Worm (Caenorhabditis elegans) whole organism, young adult: Measurements from ENCODE around the gene trcs-2.

Source experiments
- B0035.1 ChIP-seq: sonication (generic microtip); optimal IDR thresholded peaks from 2 replicates; lab custom pipeline; 2016; ENCODE audit warnings: missing genetic modification characterization, mild to moderate bottlenecking, missing compliant biosample characterization, missing genotype, missing genetic modification reagents
- C06A6.2 ChIP-seq: fragments of 200-800 bp; sonication (Bioruptor generic); conservative IDR thresholded peaks from 2 replicates; pipeline ENCODE4 v1.3.6; 2022; ENCODE audit warnings: missing genetic modification characterization, missing compliant biosample characterization
- C17E4.6 ChIP-seq: fragments of 200-800 bp; sonication (Bioruptor generic); IDR thresholded peaks from 2 replicates; pipeline ENCODE4 v1.3.6; 2022; ENCODE audit warnings: missing genetic modification reagents, missing genetic modification characterization, missing compliant biosample characterization
- D2030.7 ChIP-seq: fragments of 200-800 bp; sonication (Bioruptor generic); IDR thresholded peaks from 2 replicates; pipeline ENCODE4 v1.3.6; 2022; ENCODE audit warnings: missing genetic modification reagents, missing genetic modification characterization, missing compliant biosample characterization
- F10E7.11 ChIP-seq: sonication (generic microtip); optimal IDR thresholded peaks from 2 replicates; lab custom pipeline; 2017; ENCODE audit warnings: mild to moderate bottlenecking, missing genetic modification characterization, moderate library complexity, missing compliant biosample characterization
- F39B2.1 ChIP-seq: fragments of 200-800 bp; sonication (Bioruptor generic); IDR thresholded peaks from 2 replicates; pipeline ENCODE4 v1.3.6; 2022; ENCODE audit warnings: missing genetic modification reagents, missing genetic modification characterization, missing compliant biosample characterization
- F55B11.4 ChIP-seq: sonication (generic microtip); optimal IDR thresholded peaks from 2 replicates; lab custom pipeline; 2016; ENCODE audit warnings: missing compliant biosample characterization, missing genetic modification characterization, borderline replicate concordance; ENCODE audit not compliant: insufficient read depth
- K11D2.4 ChIP-seq: fragments of 200-800 bp; sonication (Bioruptor generic); IDR thresholded peaks from 2 replicates; pipeline ENCODE4 v1.3.6; 2022; ENCODE audit warnings: missing genetic modification reagents, missing genetic modification characterization, missing compliant biosample characterization
- K12H6.12 ChIP-seq: fragments of 200-800 bp; sonication (Bioruptor generic); optimal IDR thresholded peaks from 2 replicates; lab custom pipeline; 2018; ENCODE audit warnings: mild to moderate bottlenecking, missing genetic modification characterization, missing compliant biosample characterization
- Y53F4B.3 ChIP-seq: fragments of 200-800 bp; sonication (Bioruptor generic); IDR thresholded peaks from 2 replicates; pipeline ENCODE4 v1.3.6; 2022; ENCODE audit warnings: missing genetic modification reagents, missing genetic modification characterization, missing compliant biosample characterization
- Y53G8AR.9 ChIP-seq: fragments of 200-800 bp; sonication (Bioruptor generic); conservative IDR thresholded peaks from 2 replicates; pipeline ENCODE4 v1.3.6; 2022; ENCODE audit warnings: missing genetic modification reagents, missing genetic modification characterization, missing compliant biosample characterization
- ZK185.1 ChIP-seq: sonication (generic microtip); optimal IDR thresholded peaks from 2 replicates; lab custom pipeline; 2016; ENCODE audit warnings: mild to moderate bottlenecking, missing genetic modification characterization, missing compliant biosample characterization; ENCODE audit not compliant: poor library complexity, severe bottlenecking
- ama-1 ChIP-seq, 3 experiments: fragments of 150-350 bp in 1 of 3; sonication (generic microtip) in 2 of 3; optimal IDR thresholded peaks; 2 replicates each; lab custom pipeline; 2014 to 2018; ENCODE audit warnings: missing biosample characterization in 2 of 3, missing genetic modification characterization in 2 of 3, missing genetic modification reagents in 2 of 3
- aptf-2 ChIP-seq: fragments of 200-800 bp; sonication (Bioruptor generic); conservative IDR thresholded peaks from 2 replicates; pipeline ENCODE4 v1.3.6; 2022; ENCODE audit warnings: missing genetic modification reagents, missing genetic modification characterization, missing compliant biosample characterization
- atf-7 ChIP-seq: sonication (generic microtip); optimal IDR thresholded peaks from 2 replicates; lab custom pipeline; 2017; ENCODE audit warnings: mild to moderate bottlenecking, missing genetic modification characterization, missing compliant biosample characterization
- attf-3 ChIP-seq: fragments of 200-800 bp; sonication (Bioruptor generic); conservative IDR thresholded peaks from 2 replicates; pipeline ENCODE4 v1.3.6; 2022; ENCODE audit warnings: missing genetic modification reagents, missing genetic modification characterization, missing compliant biosample characterization
- bed-2 ChIP-seq: fragments of 200-800 bp; sonication (Bioruptor generic); IDR thresholded peaks from 2 replicates; pipeline ENCODE4 v1.3.6; 2022; ENCODE audit warnings: missing genetic modification reagents, missing genetic modification characterization, missing compliant biosample characterization
- cebp-1 ChIP-seq, 2 experiments: fragments of 200-800 bp in 1 of 2; sonication (Bioruptor generic) in 1 of 2; sonication (generic microtip) in 1 of 2; IDR thresholded peaks in 1 of 2; optimal IDR thresholded peaks in 1 of 2; 2 replicates each; pipeline versions ENCODE4 v1.3.6 to Lab custom; 2017 to 2022; ENCODE audit warnings: missing compliant biosample characterization in 2 of 2, missing genetic modification characterization in 2 of 2, mild to moderate bottlenecking in 1 of 2, missing genetic modification reagents in 1 of 2, moderate library complexity in 1 of 2
- ceh-100 ChIP-seq: fragments of 200-800 bp; sonication (Bioruptor generic); IDR thresholded peaks from 2 replicates; pipeline ENCODE4 v1.3.6; 2022; ENCODE audit warnings: missing genetic modification reagents, missing genetic modification characterization, missing compliant biosample characterization
- ceh-27 ChIP-seq: fragments of 200-800 bp; sonication (Bioruptor generic); optimal IDR thresholded peaks from 2 replicates; lab custom pipeline; 2018; ENCODE audit warnings: mild to moderate bottlenecking, missing genetic modification characterization, moderate library complexity, missing compliant biosample characterization
- ceh-40 ChIP-seq: fragments of 200-800 bp; sonication (Bioruptor generic); IDR thresholded peaks from 2 replicates; pipeline ENCODE4 v1.3.6; 2022; ENCODE audit warnings: missing genetic modification characterization, missing compliant biosample characterization
- ceh-58 ChIP-seq: fragments of 200-800 bp; sonication (Bioruptor generic); IDR thresholded peaks from 2 replicates; pipeline ENCODE4 v1.3.6; 2022; ENCODE audit warnings: missing genetic modification characterization, missing compliant biosample characterization
- ceh-91 ChIP-seq: fragments of 200-800 bp; sonication (Bioruptor generic); IDR thresholded peaks from 2 replicates; pipeline ENCODE4 v1.3.6; 2022; ENCODE audit warnings: missing genetic modification reagents, missing genetic modification characterization, missing compliant biosample characterization
- efl-1 ChIP-seq: fragments of 150-350 bp; optimal IDR thresholded peaks from 2 replicates; lab custom pipeline; 2014; ENCODE audit warnings: missing biosample characterization, missing genetic modification reagents, missing genetic modification characterization
- egl-18 ChIP-seq: fragments of 200-800 bp; sonication (Bioruptor generic); IDR thresholded peaks from 2 replicates; pipeline ENCODE4 v1.3.6; 2022; ENCODE audit warnings: missing genetic modification reagents, missing genetic modification characterization, missing compliant biosample characterization
- ets-4 ChIP-seq: fragments of 200-800 bp; sonication (Bioruptor generic); optimal IDR thresholded peaks from 2 replicates; lab custom pipeline; 2018; ENCODE audit warnings: mild to moderate bottlenecking, missing genetic modification characterization, missing compliant biosample characterization
- hlh-26 ChIP-seq: fragments of 200-800 bp; sonication (Bioruptor generic); conservative IDR thresholded peaks from 2 replicates; pipeline ENCODE4 v1.3.6; 2022; ENCODE audit warnings: missing genetic modification reagents, missing genetic modification characterization, missing compliant biosample characterization
- hmg-1.2 ChIP-seq: fragments of 200-800 bp; sonication (Bioruptor generic); IDR thresholded peaks from 2 replicates; pipeline ENCODE4 v1.3.6; 2022; ENCODE audit warnings: missing genetic modification reagents, missing genetic modification characterization, missing compliant biosample characterization
- let-526 ChIP-seq: fragments of 200-800 bp; sonication (Bioruptor generic); IDR thresholded peaks from 2 replicates; pipeline ENCODE4 v1.3.6; 2022; ENCODE audit warnings: missing genetic modification reagents, missing genetic modification characterization, missing compliant biosample characterization
- lin-26 ChIP-seq: fragments of 200-800 bp; sonication (Bioruptor generic); IDR thresholded peaks from 2 replicates; pipeline ENCODE4 v1.3.6; 2022; ENCODE audit warnings: missing genetic modification reagents, missing genetic modification characterization, missing compliant biosample characterization
- lin-54 ChIP-seq: fragments of 200-800 bp; sonication (Bioruptor generic); optimal IDR thresholded peaks from 2 replicates; lab custom pipeline; 2018; ENCODE audit warnings: mild to moderate bottlenecking, missing genetic modification characterization, missing compliant biosample characterization
- lir-1 ChIP-seq: fragments of 200-800 bp; sonication (Bioruptor generic); conservative IDR thresholded peaks from 2 replicates; pipeline ENCODE4 v1.3.6; 2022; ENCODE audit warnings: missing genetic modification reagents, missing genetic modification characterization, missing compliant biosample characterization
- lsy-27 ChIP-seq: sonication (generic microtip); optimal IDR thresholded peaks from 2 replicates; lab custom pipeline; 2017; ENCODE audit warnings: missing genetic modification characterization, mild to moderate bottlenecking, missing compliant biosample characterization, antibody characterized with exemption, missing genotype, borderline replicate concordance; ENCODE audit not compliant: insufficient read depth
- madf-10 ChIP-seq: sonication (generic microtip); optimal IDR thresholded peaks from 2 replicates; lab custom pipeline; 2016; ENCODE audit warnings: mild to moderate bottlenecking, missing genetic modification characterization, missing compliant biosample characterization
- madf-6 ChIP-seq: fragments of 200-800 bp; sonication (Bioruptor generic); IDR thresholded peaks from 2 replicates; pipeline ENCODE4 v1.3.6; 2022; ENCODE audit warnings: missing genetic modification reagents, missing genetic modification characterization, missing compliant biosample characterization
- madf-8 ChIP-seq: fragments of 200-800 bp; sonication (Bioruptor generic); conservative IDR thresholded peaks from 2 replicates; pipeline ENCODE4 v1.3.6; 2022; ENCODE audit warnings: missing genetic modification reagents, missing genetic modification characterization, missing compliant biosample characterization
- mcd-1 ChIP-seq: fragments of 200-800 bp; sonication (Bioruptor generic); IDR thresholded peaks from 2 replicates; pipeline ENCODE4 v1.3.6; 2022; ENCODE audit warnings: missing genetic modification reagents, missing genetic modification characterization, missing compliant biosample characterization
- mel-28 ChIP-seq: sonication (generic microtip); optimal IDR thresholded peaks from 2 replicates; lab custom pipeline; 2016; ENCODE audit warnings: borderline replicate concordance, mild to moderate bottlenecking, missing genetic modification characterization, missing compliant biosample characterization
- mxl-1 ChIP-seq: sonication (generic microtip); optimal IDR thresholded peaks from 2 replicates; lab custom pipeline; 2016; ENCODE audit warnings: missing genetic modification characterization, missing compliant biosample characterization
- nfya-2 ChIP-seq: fragments of 200-800 bp; sonication (Bioruptor generic); IDR thresholded peaks from 2 replicates; pipeline ENCODE4 v1.3.6; 2022; ENCODE audit warnings: missing genetic modification reagents, missing genetic modification characterization, missing compliant biosample characterization
- nhr-90 ChIP-seq: sonication (generic microtip); optimal IDR thresholded peaks from 2 replicates; lab custom pipeline; 2016; ENCODE audit warnings: missing genotype, mild to moderate bottlenecking, missing genetic modification characterization, missing compliant biosample characterization
- sea-2 ChIP-seq: fragments of 200-800 bp; sonication (Bioruptor generic); IDR thresholded peaks from 2 replicates; pipeline ENCODE4 v1.3.6; 2022; ENCODE audit warnings: missing genetic modification characterization, missing compliant biosample characterization
- somi-1 ChIP-seq: fragments of 200-800 bp; sonication (Bioruptor generic); optimal IDR thresholded peaks from 2 replicates; lab custom pipeline; 2018; ENCODE audit warnings: mild to moderate bottlenecking, missing genetic modification characterization, missing compliant biosample characterization
- zfh-2 ChIP-seq: fragments of 200-800 bp; sonication (Bioruptor generic); conservative IDR thresholded peaks from 2 replicates; pipeline ENCODE4 v1.3.6; 2022; ENCODE audit warnings: missing genetic modification reagents, missing genetic modification characterization, missing compliant biosample characterization
- zim-3 ChIP-seq: sonication (generic microtip); optimal IDR thresholded peaks from 2 replicates; lab custom pipeline; 2017; ENCODE audit warnings: mild to moderate bottlenecking, missing genetic modification characterization, moderate library complexity, missing compliant biosample characterization
- ztf-3 ChIP-seq: fragments of 200-800 bp; sonication (Bioruptor generic); optimal IDR thresholded peaks from 2 replicates; lab custom pipeline; 2018; ENCODE audit warnings: mild to moderate bottlenecking, missing genetic modification characterization, missing compliant biosample characterization

trcs-2 gene

ce11 chrII:8745449-8746297, 23.4 kb downstream of the trcs-2 start (continued):
- TF ChIP-seq attf-3 (GFP tag; lab: Robert Waterston, UW) = no peak
- no peak for TF ChIP-seq ceh-40
- TF ChIP-seq lin-26 (GFP tag; lab: Robert Waterston, UW) = no peak
- no peak for TF ChIP-seq mcd-1 (GFP tag; lab: Robert Waterston, UW)
- TF ChIP-seq nfya-2 = no peak
- TF ChIP-seq mel-28 (tag; lab: Kevin White, UChicago) = no peak
- no peak for TF ChIP-seq ets-4 (GFP tag; lab: Kevin White, UChicago)
- no peak for TF ChIP-seq mxl-1 (tag; lab: Kevin White, UChicago)
- TF ChIP-seq Y53F4B.3 (GFP tag; lab: Robert Waterston, UW) = no peak
- no peak for TF ChIP-seq efl-1 (GFP tag; lab: Kevin White, UChicago)
- TF ChIP-seq zfh-2 = peak; percentile 57
- TF ChIP-seq lir-1 = no peak
- TF ChIP-seq cebp-1 (GFP tag; IDR thresholded peaks at IDR 0.05; lab: Robert Waterston, UW) = no peak
- TF ChIP-seq cebp-1 (tag; optimal IDR thresholded peaks at IDR 0.05; lab: Kevin White, UChicago) = peak; percentile 5
- no peak for TF ChIP-seq ceh-27 (GFP tag; lab: Kevin White, UChicago)
- TF ChIP-seq madf-8 (GFP tag; lab: Robert Waterston, UW) = no peak
- TF ChIP-seq egl-18 (GFP tag; lab: Robert Waterston, UW) = no peak
- TF ChIP-seq F39B2.1 = no peak
- TF ChIP-seq sea-2 (GFP tag; lab: Robert Waterston, UW) = no peak
- 0 out of 2 replicates have a peak, but pooled peaks have one; percentile 3 for TF ChIP-seq let-526
- peak; percentile 5; the same call in 1 of the 2 replicates for TF ChIP-seq Y53G8AR.9 (GFP tag; lab: Robert Waterston, UW)
- TF ChIP-seq madf-10 = no peak
- TF ChIP-seq ceh-91 (GFP tag; lab: Robert Waterston, UW) = no peak
- no peak for TF ChIP-seq hlh-26
- TF ChIP-seq K11D2.4 (GFP tag; lab: Robert Waterston, UW) = no peak; the same call in 1 of the 2 replicates
- TF ChIP-seq C17E4.6 (GFP tag; lab: Robert Waterston, UW) = no peak
- peak; percentile 11; the same call in 1 of the 2 replicates for TF ChIP-seq C06A6.2
- no peak for TF ChIP-seq ceh-58 (GFP tag; lab: Robert Waterston, UW)
- TF ChIP-seq ceh-100 (GFP tag; lab: Robert Waterston, UW) = no peak
- TF ChIP-seq lin-54 (GFP tag; lab: Kevin White, UChicago) = no peak
- peak; percentile 26 for TF ChIP-seq ZK185.1 (tag; lab: Kevin White, UChicago)
- TF ChIP-seq F10E7.11 (tag; lab: Kevin White, UChicago) = no peak
- no peak; the same call in none of the 2 replicates for TF ChIP-seq madf-6 (GFP tag; lab: Robert Waterston, UW)
- no peak for TF ChIP-seq D2030.7 (GFP tag; lab: Robert Waterston, UW)
- 0 out of 2 replicates have a peak, but pooled peaks have one; percentile 2 for TF ChIP-seq hmg-1.2 (GFP tag; lab: Robert Waterston, UW)
- no peak for TF ChIP-seq lsy-27
- TF ChIP-seq B0035.1 = no peak
- TF ChIP-seq bed-2 (GFP tag; lab: Robert Waterston, UW) = no peak
- TF ChIP-seq F55B11.4 (tag; lab: Kevin White, UChicago) = no peak
- peak; percentile 50 for TF ChIP-seq ama-1 (optimal IDR thresholded peaks at IDR 0.05; lab: Kevin White, UChicago)
- peak in 1 of 2 experiments; percentile 36 for TF ChIP-seq ama-1 (GFP tag; optimal IDR thresholded peaks at IDR 0.05; lab: Kevin White, UChicago)
- no peak for TF ChIP-seq somi-1
- TF ChIP-seq zim-3 (tag; lab: Kevin White, UChicago) = no peak
- TF ChIP-seq aptf-2 (GFP tag; lab: Robert Waterston, UW) = no peak
- no peak for TF ChIP-seq K12H6.12 (tag; lab: Kevin White, UChicago)
- no peak for TF ChIP-seq ztf-3 (GFP tag; lab: Kevin White, UChicago)
- no peak for TF ChIP-seq atf-7
- TF ChIP-seq nhr-90 (tag; lab: Kevin White, UChicago) = peak; percentile 22
